Worm (Caenorhabditis elegans) whole organism, young adult: ENCODE measurements around the gene pes-9.

Experiments used
- F33H1.4 ChIP-seq: fragments of 200-800 bp; sonication (Bioruptor generic); IDR thresholded peaks from 2 replicates; pipeline ENCODE4 v1.3.6; 2022; ENCODE audit warnings: missing genetic modification reagents, missing genetic modification characterization, missing compliant biosample characterization
- F52B5.7 ChIP-seq: sonication (generic microtip); optimal IDR thresholded peaks from 2 replicates; lab custom pipeline; 2016; ENCODE audit warnings: mild to moderate bottlenecking, missing genetic modification characterization, missing compliant biosample characterization
- F57A8.1 ChIP-seq: fragments of 200-800 bp; sonication (Bioruptor generic); optimal IDR thresholded peaks from 2 replicates; lab custom pipeline; 2018; ENCODE audit warnings: mild to moderate bottlenecking, missing genetic modification characterization, moderate library complexity, missing compliant biosample characterization
- attf-6 ChIP-seq: fragments of 200-800 bp; sonication (Bioruptor generic); IDR thresholded peaks from 2 replicates; pipeline ENCODE4 v1.3.6; 2022; ENCODE audit warnings: missing genetic modification reagents, missing genetic modification characterization, missing compliant biosample characterization
- ceh-40 ChIP-seq: fragments of 200-800 bp; sonication (Bioruptor generic); IDR thresholded peaks from 2 replicates; pipeline ENCODE4 v1.3.6; 2022; ENCODE audit warnings: missing genetic modification characterization, missing compliant biosample characterization
- ceh-91 ChIP-seq: fragments of 200-800 bp; sonication (Bioruptor generic); IDR thresholded peaks from 2 replicates; pipeline ENCODE4 v1.3.6; 2022; ENCODE audit warnings: missing genetic modification reagents, missing genetic modification characterization, missing compliant biosample characterization
- chd-7 ChIP-seq: sonication (generic microtip); optimal IDR thresholded peaks from 2 replicates; lab custom pipeline; 2016; ENCODE audit warnings: mild to moderate bottlenecking, missing genetic modification characterization, moderate library complexity, missing compliant biosample characterization
- hmg-1.2 ChIP-seq: fragments of 200-800 bp; sonication (Bioruptor generic); IDR thresholded peaks from 2 replicates; pipeline ENCODE4 v1.3.6; 2022; ENCODE audit warnings: missing genetic modification reagents, missing genetic modification characterization, missing compliant biosample characterization
- lsy-27 ChIP-seq: sonication (generic microtip); optimal IDR thresholded peaks from 2 replicates; lab custom pipeline; 2017; ENCODE audit warnings: missing genetic modification characterization, mild to moderate bottlenecking, missing compliant biosample characterization, antibody characterized with exemption, missing genotype, borderline replicate concordance; ENCODE audit not compliant: insufficient read depth
- nhr-179 ChIP-seq: sonication (generic microtip); optimal IDR thresholded peaks from 2 replicates; lab custom pipeline; 2016; ENCODE audit warnings: mild to moderate bottlenecking, missing genetic modification characterization, missing compliant biosample characterization
- sptf-2 ChIP-seq: fragments of 200-800 bp; sonication (Bioruptor generic); optimal IDR thresholded peaks from 2 replicates; lab custom pipeline; 2018; ENCODE audit warnings: mild to moderate bottlenecking, missing genetic modification characterization, missing compliant biosample characterization
- unc-62 ChIP-seq: fragments of 150-350 bp; optimal IDR thresholded peaks from 2 replicates; lab custom pipeline; 2014; ENCODE audit warnings: missing biosample characterization, missing genetic modification reagents, missing genetic modification characterization
- ztf-22 ChIP-seq: fragments of 200-800 bp; sonication (Bioruptor generic); optimal IDR thresholded peaks from 2 replicates; lab custom pipeline; 2018; ENCODE audit warnings: mild to moderate bottlenecking, missing genetic modification characterization, moderate library complexity, missing compliant biosample characterization
- ztf-26 ChIP-seq: sonication (generic microtip); optimal IDR thresholded peaks from 2 replicates; lab custom pipeline; 2017; ENCODE audit warnings: missing genetic modification characterization, missing compliant biosample characterization

DNA sequence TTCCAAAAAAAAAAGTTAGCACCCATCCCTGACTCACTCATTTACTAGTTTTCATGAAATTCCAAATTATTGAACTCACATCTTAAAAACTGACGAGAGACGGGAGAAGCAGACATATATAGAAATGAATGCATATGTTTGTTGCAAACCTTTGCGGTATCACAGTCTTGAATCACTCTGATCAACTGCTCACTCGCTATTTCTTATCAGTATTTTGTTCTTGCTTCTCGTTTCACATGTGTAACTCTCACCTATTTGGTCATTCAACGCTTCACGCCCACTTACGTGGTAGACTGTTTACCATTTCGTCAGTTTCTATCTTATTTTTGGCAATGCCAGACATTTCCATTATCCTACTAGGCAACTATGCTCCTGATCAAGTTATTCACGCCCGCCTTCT lies 43.9 kb upstream of the pes-9 start, which contains the start of gene C54G10.1:
- no peak for TF ChIP-seq ceh-91 (GFP tag; lab: Robert Waterston, UW)
- TF ChIP-seq hmg-1.2 (GFP tag; lab: Robert Waterston, UW): no peak
- no peak for TF ChIP-seq F33H1.4 (GFP tag; lab: Robert Waterston, UW)
- TF ChIP-seq chd-7 (tag; lab: Kevin White, UChicago): no peak
- no peak for TF ChIP-seq attf-6 (GFP tag; lab: Robert Waterston, UW)
- no peak for TF ChIP-seq ceh-40
- no peak for TF ChIP-seq sptf-2
- TF ChIP-seq F57A8.1 (GFP tag; lab: Kevin White, UChicago): no peak
- no peak for TF ChIP-seq nhr-179 (tag; lab: Kevin White, UChicago)
- TF ChIP-seq ztf-26 (tag; lab: Kevin White, UChicago): no peak
- TF ChIP-seq F52B5.7: no peak
- no peak for TF ChIP-seq unc-62 (GFP tag; lab: Kevin White, UChicago)
- TF ChIP-seq ztf-22 (GFP tag; lab: Kevin White, UChicago): no peak
- no peak for TF ChIP-seq lsy-27 (tag; lab: Kevin White, UChicago)
